Fruit fly (Drosophila melanogaster) whole organism, embryonic: ENCODE measurements around the gene ens.
A peak's percentile ranks its signal among the peaks of the same experiment; 100 is the strongest.

Source experiments
- ATbp ChIP-seq: fragments of 200-800 bp; sonication (Bioruptor generic); optimal IDR thresholded peaks from 2 replicates; lab custom pipeline; 2017; ENCODE audit warnings: missing biosample characterization, mild to moderate bottlenecking, missing genetic modification characterization, missing genetic modification reagents
- Aef1 ChIP-seq: fragments of 200-800 bp; sonication (Bioruptor generic); IDR thresholded peaks from 3 replicates; pipeline ENCODE4 v1.3.6; 2022; ENCODE audit warnings: missing biosample characterization, missing genetic modification characterization
- Atf6 ChIP-seq: fragments of 200-800 bp; sonication (Bioruptor generic); IDR thresholded peaks from 2 replicates; pipeline ENCODE4 v1.3.6; 2022; ENCODE audit warnings: missing biosample characterization, missing genetic modification characterization
- Bdp1 ChIP-seq: fragments of 200-800 bp; sonication (Bioruptor generic); optimal IDR thresholded peaks from 3 replicates; lab custom pipeline; 2016; ENCODE audit warnings: missing biosample characterization, missing genetic modification characterization
- CG10543 ChIP-seq: fragments of 200-800 bp; sonication (Bioruptor generic); optimal IDR thresholded peaks from 3 replicates; lab custom pipeline; 2017; ENCODE audit warnings: missing biosample characterization, mild to moderate bottlenecking, missing genetic modification characterization, moderate library complexity
- CG12659 ChIP-seq: fragments of 200-800 bp; sonication (Bioruptor generic); optimal IDR thresholded peaks from 3 replicates; lab custom pipeline; 2017; ENCODE audit warnings: mild to moderate bottlenecking, missing biosample characterization, missing genetic modification reagents, missing genetic modification characterization
- CG14441 ChIP-seq: fragments of 200-800 bp; sonication (Bioruptor generic); IDR thresholded peaks from 2 replicates; pipeline ENCODE4 v1.3.6; 2022; ENCODE audit warnings: missing biosample characterization, missing genetic modification characterization
- CG14965 ChIP-seq: fragments of 200-800 bp; sonication (Bioruptor generic); optimal IDR thresholded peaks from 2 replicates; lab custom pipeline; 2016; ENCODE audit warnings: missing biosample characterization, missing genetic modification characterization, borderline replicate concordance
- CG15011 ChIP-seq: fragments of 200-800 bp; sonication (Bioruptor generic); optimal IDR thresholded peaks from 3 replicates; lab custom pipeline; 2018; ENCODE audit warnings: missing biosample characterization, mild to moderate bottlenecking, missing genetic modification characterization
- CG15479 ChIP-seq: fragments of 200-800 bp; sonication (Bioruptor generic); optimal IDR thresholded peaks from 3 replicates; lab custom pipeline; 2019; ENCODE audit warnings: missing biosample characterization, mild to moderate bottlenecking, missing genetic modification characterization, moderate library complexity
- CG16863 ChIP-seq: fragments of 200-800 bp; sonication (Bioruptor generic); optimal IDR thresholded peaks from 3 replicates; lab custom pipeline; 2016; ENCODE audit warnings: missing biosample characterization, missing genetic modification characterization
- CG17361 ChIP-seq: fragments of 200-800 bp; sonication (Bioruptor generic); IDR thresholded peaks from 3 replicates; pipeline ENCODE4 v1.3.6; 2022; ENCODE audit warnings: missing biosample characterization, missing genetic modification characterization
- CG3163 ChIP-seq: fragments of 200-800 bp; sonication (Bioruptor generic); optimal IDR thresholded peaks from 3 replicates; lab custom pipeline; 2016; ENCODE audit warnings: missing biosample characterization, missing genetic modification characterization
- CG32532 ChIP-seq: fragments of 200-800 bp; sonication (Bioruptor generic); IDR thresholded peaks from 2 replicates; pipeline ENCODE4 v1.3.6; 2022; ENCODE audit warnings: missing biosample characterization, missing genetic modification characterization
- CG33213 ChIP-seq: fragments of 200-800 bp; sonication (Bioruptor generic); optimal IDR thresholded peaks from 3 replicates; lab custom pipeline; 2016; ENCODE audit warnings: missing biosample characterization, missing genetic modification characterization
- CG6683 ChIP-seq: fragments of 200-800 bp; sonication (Bioruptor generic); optimal IDR thresholded peaks from 2 replicates; lab custom pipeline; 2017; ENCODE audit warnings: missing biosample characterization, mild to moderate bottlenecking, missing genetic modification characterization, missing genetic modification reagents
- CG7271 ChIP-seq: fragments of 200-800 bp; sonication (Bioruptor generic); optimal IDR thresholded peaks from 2 replicates; lab custom pipeline; 2018; ENCODE audit warnings: missing biosample characterization, mild to moderate bottlenecking, missing genetic modification characterization, moderate library complexity
- CG7372 ChIP-seq: fragments of 200-800 bp; sonication (Bioruptor generic); IDR thresholded peaks from 2 replicates; pipeline ENCODE4 v1.3.6; 2022; ENCODE audit warnings: missing biosample characterization, missing genetic modification characterization
- CG7556 ChIP-seq: fragments of 200-800 bp; sonication (Bioruptor generic); optimal IDR thresholded peaks from 2 replicates; lab custom pipeline; 2017; ENCODE audit warnings: missing biosample characterization, mild to moderate bottlenecking, missing genetic modification characterization
- CG8944 ChIP-seq: fragments of 200-800 bp; sonication (Bioruptor generic); optimal IDR thresholded peaks from 3 replicates; lab custom pipeline; 2016; ENCODE audit warnings: missing biosample characterization, missing genetic modification characterization
- E2f2 ChIP-seq: fragments of 200-800 bp; sonication (Bioruptor generic); IDR thresholded peaks from 2 replicates; pipeline ENCODE4 v1.3.6; 2022; ENCODE audit warnings: missing biosample characterization, missing genetic modification characterization
- HLHmδ ChIP-seq: fragments of 200-800 bp; sonication (Bioruptor generic); optimal IDR thresholded peaks from 2 replicates; lab custom pipeline; 2018; ENCODE audit warnings: missing biosample characterization, mild to moderate bottlenecking, missing genetic modification characterization, moderate library complexity
- Mad ChIP-seq: fragments of 200-800 bp; sonication (Bioruptor generic); optimal IDR thresholded peaks from 2 replicates; lab custom pipeline; 2016; ENCODE audit warnings: missing biosample characterization, missing genetic modification characterization
- NC2β ChIP-seq: fragments of 200-800 bp; sonication (Bioruptor generic); optimal IDR thresholded peaks from 2 replicates; lab custom pipeline; 2016; ENCODE audit warnings: missing biosample characterization, missing genetic modification characterization
- NFAT ChIP-seq: fragments of 200-800 bp; sonication (Bioruptor generic); IDR thresholded peaks from 2 replicates; pipeline ENCODE4 v1.3.6; 2022; ENCODE audit warnings: missing biosample characterization, missing genetic modification characterization
- PHDP ChIP-seq: fragments of 200-800 bp; sonication (Bioruptor generic); optimal IDR thresholded peaks from 3 replicates; lab custom pipeline; 2018; ENCODE audit warnings: missing biosample characterization, mild to moderate bottlenecking, missing genetic modification characterization, moderate library complexity
- Rx ChIP-seq: fragments of 200-800 bp; sonication (Bioruptor generic); IDR thresholded peaks from 2 replicates; pipeline ENCODE4 v1.3.6; 2022; ENCODE audit warnings: missing biosample characterization, missing genetic modification characterization
- Side ChIP-seq: fragments of 200-800 bp; sonication (Bioruptor generic); optimal IDR thresholded peaks from 2 replicates; lab custom pipeline; 2016; ENCODE audit warnings: missing biosample characterization, missing genetic modification characterization
- TFAM ChIP-seq: fragments of 200-800 bp; sonication (Bioruptor generic); optimal IDR thresholded peaks from 2 replicates; lab custom pipeline; 2017; ENCODE audit warnings: missing biosample characterization, missing genetic modification characterization, inconsistent platforms
- ab ChIP-seq: fragments of 200-800 bp; sonication (Bioruptor generic); optimal IDR thresholded peaks from 2 replicates; lab custom pipeline; 2016; ENCODE audit warnings: missing biosample characterization, missing genetic modification characterization
- ap ChIP-seq: fragments of 200-800 bp; sonication (Bioruptor generic); IDR thresholded peaks from 2 replicates; pipeline ENCODE4 v1.3.6; 2022; ENCODE audit warnings: missing biosample characterization, missing genetic modification characterization
- chm ChIP-seq: fragments of 200-800 bp; sonication (Bioruptor generic); IDR thresholded peaks from 2 replicates; pipeline ENCODE4 v1.3.6; 2022; ENCODE audit warnings: missing biosample characterization, missing genetic modification characterization
- ci ChIP-seq: fragments of 200-800 bp; sonication (Bioruptor generic); IDR thresholded peaks from 3 replicates; pipeline ENCODE4 v1.3.6; 2022; ENCODE audit warnings: missing biosample characterization, missing genetic modification characterization
- dimm ChIP-seq: fragments of 200-800 bp; sonication (Bioruptor generic); IDR thresholded peaks from 2 replicates; pipeline ENCODE4 v1.3.6; 2022; ENCODE audit warnings: missing biosample characterization, missing genetic modification characterization
- dm ChIP-seq: fragments of 200-800 bp; sonication (Bioruptor generic); optimal IDR thresholded peaks from 3 replicates; lab custom pipeline; 2016; ENCODE audit warnings: missing biosample characterization, missing genetic modification characterization
- ems ChIP-seq: fragments of 200-800 bp; sonication (Bioruptor generic); optimal IDR thresholded peaks from 3 replicates; lab custom pipeline; 2016; ENCODE audit warnings: missing biosample characterization, missing genetic modification characterization
- fd96Cb ChIP-seq: fragments of 200-800 bp; sonication (Bioruptor generic); optimal IDR thresholded peaks from 2 replicates; lab custom pipeline; 2018; ENCODE audit warnings: missing biosample characterization, mild to moderate bottlenecking, missing genetic modification characterization, moderate library complexity
- ftz-f1 ChIP-seq: fragments of 200-800 bp; sonication (Bioruptor generic); optimal IDR thresholded peaks from 2 replicates; lab custom pipeline; 2016; ENCODE audit warnings: missing biosample characterization, missing genetic modification characterization
- gfzf ChIP-seq: fragments of 200-800 bp; sonication (Bioruptor generic); optimal IDR thresholded peaks from 2 replicates; lab custom pipeline; 2016; ENCODE audit warnings: missing biosample characterization, mild to moderate bottlenecking, missing genetic modification characterization, moderate library complexity
- grau ChIP-seq: fragments of 200-800 bp; optimal IDR thresholded peaks from 3 replicates; lab custom pipeline; 2019; ENCODE audit warnings: missing biosample characterization, mild to moderate bottlenecking, missing genetic modification characterization, moderate library complexity
- gt ChIP-seq: fragments of 200-800 bp; sonication (Bioruptor generic); IDR thresholded peaks from 2 replicates; pipeline ENCODE4 v1.3.6; 2022; ENCODE audit warnings: missing biosample characterization, missing genetic modification characterization
- h ChIP-seq: fragments of >200 bp; optimal IDR thresholded peaks from 2 replicates; lab custom pipeline; 2017
- hth ChIP-seq: fragments of >200 bp; optimal IDR thresholded peaks from 2 replicates; lab custom pipeline; 2017; ENCODE audit warnings: inconsistent platforms
- knrl ChIP-seq: fragments of 200-800 bp; sonication (Bioruptor generic); IDR thresholded peaks from 3 replicates; pipeline ENCODE4 v1.3.6; 2022; ENCODE audit warnings: missing biosample characterization, missing genetic modification characterization; ENCODE audit not compliant: partially characterized antibody
- mam ChIP-seq: fragments of 200-800 bp; sonication (Bioruptor generic); optimal IDR thresholded peaks from 3 replicates; lab custom pipeline; 2016; ENCODE audit warnings: missing biosample characterization, missing genetic modification characterization
- nerfin-2 ChIP-seq: fragments of 200-800 bp; sonication (Bioruptor generic); IDR thresholded peaks from 2 replicates; pipeline ENCODE4 v1.3.6; 2022; ENCODE audit warnings: missing biosample characterization, missing genetic modification characterization; ENCODE audit not compliant: partially characterized antibody
- p53 ChIP-seq: fragments of 200-800 bp; sonication (Bioruptor generic); optimal IDR thresholded peaks from 2 replicates; lab custom pipeline; 2016; ENCODE audit warnings: missing biosample characterization, missing genetic modification characterization
- prd ChIP-seq, 3 experiments: fragments of >200 bp in 2 of 3; fragments of 200-800 bp in 1 of 3; sonication (Bioruptor generic) in 1 of 3; optimal IDR thresholded peaks in 2 of 3; IDR thresholded peaks in 1 of 3; 2 replicates in 2 of 3; 3 replicates in 1 of 3; pipeline versions ENCODE4 v1.3.6 to Lab custom; 2017 to 2022; ENCODE audit warnings: missing biosample characterization in 1 of 3, missing genetic modification characterization in 1 of 3
- pzg ChIP-seq: fragments of 200-800 bp; sonication (Bioruptor generic); optimal IDR thresholded peaks from 3 replicates; lab custom pipeline; 2018; ENCODE audit warnings: missing biosample characterization, mild to moderate bottlenecking, missing genetic modification characterization, moderate library complexity
- shn ChIP-seq: fragments of 200-800 bp; sonication (Bioruptor generic); optimal IDR thresholded peaks from 3 replicates; lab custom pipeline; 2016; ENCODE audit warnings: missing biosample characterization, missing genetic modification characterization
- sqz ChIP-seq: fragments of 200-800 bp; sonication (Bioruptor generic); optimal IDR thresholded peaks from 3 replicates; lab custom pipeline; 2018; ENCODE audit warnings: missing biosample characterization, mild to moderate bottlenecking, missing genetic modification characterization
- zfh2 ChIP-seq: fragments of 200-800 bp; sonication (Bioruptor generic); optimal IDR thresholded peaks from 2 replicates; lab custom pipeline; 2016; ENCODE audit warnings: missing biosample characterization, missing genetic modification characterization

ens gene

dm6 chr3L:4122185-4122767 is 12.1 kb downstream of the ens start, which contains the start of gene Chd64 (continued):
- no peak for TF ChIP-seq ATbp (GFP tag; lab: Kevin White, UChicago)
- no peak for TF ChIP-seq gt (GFP tag; lab: Robert Waterston, UW)
- TF ChIP-seq NFAT = peak; percentile 44
- no peak for TF ChIP-seq HLHmδ (GFP tag; lab: Kevin White, UChicago)
- TF ChIP-seq Mad (GFP tag; lab: Kevin White, UChicago) = no peak
- TF ChIP-seq Bdp1 = no peak
- no peak for TF ChIP-seq Rx (GFP tag; lab: Robert Waterston, UW)
- TF ChIP-seq CG7556 (GFP tag; lab: Kevin White, UChicago) = peak; percentile 53
- no peak for TF ChIP-seq Aef1 (GFP tag; lab: Robert Waterston, UW)
- no peak for TF ChIP-seq CG3163
- TF ChIP-seq pzg (GFP tag; lab: Kevin White, UChicago) = peak; percentile 52
- TF ChIP-seq chm = peak; percentile 69
- TF ChIP-seq ci (GFP tag; lab: Robert Waterston, UW) = peak; percentile 84
- peak; percentile 4 for TF ChIP-seq mam (GFP tag; lab: Kevin White, UChicago)
- no peak for TF ChIP-seq CG8944 (GFP tag; lab: Kevin White, UChicago)
- no peak for TF ChIP-seq CG7271
- no peak for TF ChIP-seq shn (GFP tag; lab: Kevin White, UChicago)
- TF ChIP-seq Side = peak; percentile 41
- no peak for TF ChIP-seq CG16863 (GFP tag; lab: Kevin White, UChicago)
- TF ChIP-seq CG17361 (GFP tag; lab: Robert Waterston, UW) = no peak
- peak; percentile 71 for TF ChIP-seq Atf6 (GFP tag; lab: Robert Waterston, UW)
- TF ChIP-seq dimm (GFP tag; lab: Robert Waterston, UW) = no peak
- peak; percentile 43 for TF ChIP-seq ftz-f1 (GFP tag; lab: Kevin White, UChicago)
- TF ChIP-seq TFAM (GFP tag; lab: Kevin White, UChicago) = no peak
- TF ChIP-seq dm (GFP tag; lab: Kevin White, UChicago) = no peak
- TF ChIP-seq ab (GFP tag; lab: Kevin White, UChicago) = no peak
- no peak for TF ChIP-seq CG6683
- peak; percentile 46 for TF ChIP-seq CG15011 (GFP tag; lab: Kevin White, UChicago)
- TF ChIP-seq gfzf (GFP tag; lab: Kevin White, UChicago) = no peak
- no peak; the same call in 2 of the 3 replicates for TF ChIP-seq knrl (GFP tag; lab: Robert Waterston, UW)
- TF ChIP-seq grau = peak; percentile 52
- TF ChIP-seq fd96Cb (tag; lab: Kevin White, UChicago) = no peak
- TF ChIP-seq nerfin-2 (GFP tag; lab: Robert Waterston, UW) = no peak
- peak; percentile 53 for TF ChIP-seq PHDP
- peak; percentile 72 for TF ChIP-seq CG12659 (GFP tag; lab: Kevin White, UChicago)
- no peak for TF ChIP-seq sqz (GFP tag; lab: Kevin White, UChicago)
- TF ChIP-seq ems (GFP tag; lab: Kevin White, UChicago) = no peak
- TF ChIP-seq prd (optimal IDR thresholded peaks at IDR 0.05; lab: Kevin White, UChicago) = no peak
- no peak for TF ChIP-seq prd (GFP tag; IDR thresholded peaks at IDR 0.05; lab: Robert Waterston, UW)
- no peak for TF ChIP-seq CG14441 (GFP tag; lab: Robert Waterston, UW)
- TF ChIP-seq h (lab: Kevin White, UChicago) = no peak
- TF ChIP-seq CG7372 (GFP tag; lab: Robert Waterston, UW) = no peak
- TF ChIP-seq hth = no peak
- no peak; the same call in none of the 2 replicates for TF ChIP-seq CG32532 (GFP tag; lab: Robert Waterston, UW)
- TF ChIP-seq zfh2 (GFP tag; lab: Kevin White, UChicago) = no peak
- no peak; the same call in 1 of the 2 replicates for TF ChIP-seq E2f2 (GFP tag; lab: Robert Waterston, UW)
- TF ChIP-seq CG33213 (GFP tag; lab: Kevin White, UChicago) = no peak
- no peak for TF ChIP-seq CG15479
- TF ChIP-seq CG10543 (GFP tag; lab: Kevin White, UChicago) = peak; percentile 86
- no peak for TF ChIP-seq p53 (GFP tag; lab: Kevin White, UChicago)
- no peak for TF ChIP-seq CG14965
- no peak for TF ChIP-seq NC2β
- TF ChIP-seq ap (GFP tag; lab: Robert Waterston, UW) = no peak
